Worm (Caenorhabditis elegans) whole organism, L4 larva: ENCODE measurements around the gene C55A1.11.
A peak's percentile ranks its signal among the peaks of the same experiment; 100 is the strongest.
"Not testable (repeated sequence)": the region's sequence is repeated elsewhere in the genome, so short reads cannot be mapped to it uniquely, and the experiment has no call there.

ENCODE experiments used
- F49E8.2 ChIP-seq: sonication (generic microtip); optimal IDR thresholded peaks from 2 replicates; lab custom pipeline; 2016; ENCODE audit warnings: missing compliant biosample characterization, mild to moderate bottlenecking, missing genetic modification characterization, borderline replicate concordance
- ZK337.2 ChIP-seq: fragments of 200-800 bp; sonication (Bioruptor generic); IDR thresholded peaks from 2 replicates; pipeline ENCODE4 v1.3.6; 2022; ENCODE audit warnings: missing genetic modification reagents, missing genetic modification characterization, missing compliant biosample characterization
- ZK546.5 ChIP-seq, 2 experiments: sonication (generic microtip); optimal IDR thresholded peaks; 2 replicates each; lab custom pipeline; 2017; ENCODE audit warnings: missing biosample characterization in 2 of 2, missing genetic modification characterization in 2 of 2
- aha-1 ChIP-seq: fragments of 150-350 bp; peaks from one replicate; lab custom pipeline; 2014; ENCODE audit warnings: missing biosample characterization, missing genetic modification characterization
- arid-1 ChIP-seq: fragments of 200-800 bp; sonication (Bioruptor generic); conservative IDR thresholded peaks from 2 replicates; pipeline ENCODE4 v1.3.6; 2022; ENCODE audit warnings: missing genetic modification reagents, missing genetic modification characterization, missing compliant biosample characterization
- attf-4 ChIP-seq: sonication (generic microtip); optimal IDR thresholded peaks from 3 replicates; lab custom pipeline; 2017; ENCODE audit warnings: missing biosample characterization, missing genetic modification characterization
- ceh-20 ChIP-seq: fragments of 200-800 bp; sonication (Bioruptor generic); IDR thresholded peaks from 2 replicates; pipeline ENCODE4 v1.3.6; 2022; ENCODE audit warnings: missing genetic modification reagents, missing genetic modification characterization, missing compliant biosample characterization
- ctbp-1 ChIP-seq: fragments of 200-800 bp; sonication (Bioruptor generic); IDR thresholded peaks from 2 replicates; pipeline ENCODE4 v1.3.6; 2022; ENCODE audit warnings: missing genetic modification reagents, missing genetic modification characterization, missing compliant biosample characterization
- daf-12 ChIP-seq: fragments of 150-350 bp; optimal IDR thresholded peaks from 2 replicates; lab custom pipeline; 2014; ENCODE audit warnings: missing biosample characterization, missing genetic modification reagents, missing genetic modification characterization
- daf-19 ChIP-seq: fragments of 200-800 bp; sonication (Bioruptor generic); conservative IDR thresholded peaks from 2 replicates; pipeline ENCODE4 v1.3.6; 2022; ENCODE audit warnings: missing genetic modification characterization, missing compliant biosample characterization
- duxl-1 ChIP-seq: sonication (generic microtip); optimal IDR thresholded peaks from 2 replicates; lab custom pipeline; 2016; ENCODE audit warnings: mild to moderate bottlenecking, missing genetic modification characterization, moderate library complexity, missing compliant biosample characterization; ENCODE audit not compliant: poor library complexity
- hif-1 ChIP-seq, 2 experiments: sonication (generic microtip); optimal IDR thresholded peaks; 2 replicates each; lab custom pipeline; 2016 to 2017; ENCODE audit warnings: missing compliant biosample characterization in 2 of 2, missing genetic modification characterization in 2 of 2, missing genetic modification reagents in 2 of 2, missing genotype in 2 of 2, mild to moderate bottlenecking in 1 of 2
- jun-1 ChIP-seq: fragments of 150-350 bp; optimal IDR thresholded peaks from 2 replicates; lab custom pipeline; 2014; ENCODE audit warnings: missing biosample characterization, missing genetic modification reagents, missing genetic modification characterization
- lin-15B ChIP-seq: fragments of 150-350 bp; sonication (generic microtip); optimal IDR thresholded peaks from 3 replicates; lab custom pipeline; 2014; ENCODE audit warnings: missing biosample characterization, missing genetic modification characterization
- lin-29 ChIP-seq: fragments of 200-800 bp; sonication (Bioruptor generic); IDR thresholded peaks from 2 replicates; pipeline ENCODE4 v1.3.6; 2022; ENCODE audit warnings: missing genetic modification reagents, missing genetic modification characterization, missing compliant biosample characterization
- mes-2 ChIP-seq: sonication (generic microtip); optimal IDR thresholded peaks from 2 replicates; lab custom pipeline; 2016; ENCODE audit warnings: missing genotype, mild to moderate bottlenecking, missing genetic modification characterization, missing compliant biosample characterization; ENCODE audit not compliant: poor library complexity, severe bottlenecking
- mxl-3 ChIP-seq: fragments of 200-800 bp; sonication (Bioruptor generic); optimal IDR thresholded peaks from 2 replicates; lab custom pipeline; 2018; ENCODE audit warnings: mild to moderate bottlenecking, missing genetic modification characterization, missing compliant biosample characterization
- nhr-10 ChIP-seq: fragments of 150-350 bp; optimal IDR thresholded peaks from 2 replicates; lab custom pipeline; 2014; ENCODE audit warnings: missing biosample characterization, missing genetic modification characterization
- nhr-102 ChIP-seq: sonication (generic microtip); optimal IDR thresholded peaks from 2 replicates; lab custom pipeline; 2016; ENCODE audit warnings: mild to moderate bottlenecking, missing genetic modification characterization, moderate library complexity, missing compliant biosample characterization
- nhr-237 ChIP-seq: sonication (generic microtip); optimal IDR thresholded peaks from 2 replicates; lab custom pipeline; 2017; ENCODE audit warnings: missing biosample characterization, missing genetic modification characterization
- nhr-28 ChIP-seq: fragments of 150-350 bp; optimal IDR thresholded peaks from 2 replicates; lab custom pipeline; 2014; ENCODE audit warnings: missing biosample characterization, missing genetic modification characterization
- saeg-2 ChIP-seq: fragments of 200-800 bp; sonication (Bioruptor generic); IDR thresholded peaks from 2 replicates; pipeline ENCODE4 v1.3.6; 2022; ENCODE audit warnings: missing genetic modification reagents, missing genetic modification characterization, missing compliant biosample characterization
- sdz-12 ChIP-seq: fragments of 200-800 bp; sonication (Bioruptor generic); optimal IDR thresholded peaks from 2 replicates; lab custom pipeline; 2018; ENCODE audit warnings: mild to moderate bottlenecking, missing genetic modification characterization, missing compliant biosample characterization
- tag-97 ChIP-seq: fragments of 200-800 bp; sonication (Bioruptor generic); IDR thresholded peaks from 2 replicates; pipeline ENCODE4 v1.3.6; 2022; ENCODE audit warnings: missing genetic modification characterization, missing compliant biosample characterization
- tra-1 ChIP-seq: fragments of 200-800 bp; sonication (Bioruptor generic); IDR thresholded peaks from 2 replicates; pipeline ENCODE4 v1.3.6; 2022; ENCODE audit warnings: missing genetic modification reagents, missing genetic modification characterization, missing compliant biosample characterization
- zag-1 ChIP-seq: fragments of 150-350 bp; optimal IDR thresholded peaks from 2 replicates; lab custom pipeline; 2014; ENCODE audit warnings: missing biosample characterization, missing genetic modification characterization
- zfp-3 ChIP-seq: fragments of 200-800 bp; sonication (Bioruptor generic); conservative IDR thresholded peaks from 2 replicates; pipeline ENCODE4 v1.3.6; 2022; ENCODE audit warnings: missing genetic modification reagents, missing genetic modification characterization, missing compliant biosample characterization

The C55A1.11 gene

ce11 chrV:15614534-15614933 is 11.1 kb upstream of the C55A1.11 start:
- peak; percentile 95 for TF ChIP-seq aha-1 (tag; lab: Kevin White, UChicago)
- no peak for TF ChIP-seq nhr-10

- no peak for TF ChIP-seq ctbp-1 (GFP tag; lab: Robert Waterston, UW)
- no peak for TF ChIP-seq mxl-3 (GFP tag; lab: Kevin White, UChicago)
- TF ChIP-seq nhr-10: no peak
- TF ChIP-seq ZK337.2 (GFP tag; lab: Robert Waterston, UW): no peak
- no peak for TF ChIP-seq zfp-3
- TF ChIP-seq nhr-102 (tag; lab: Kevin White, UChicago): no peak
- TF ChIP-seq tra-1 (GFP tag; lab: Robert Waterston, UW): no peak
- TF ChIP-seq jun-1: no peak
- TF ChIP-seq sdz-12 (GFP tag; lab: Kevin White, UChicago): no peak
- no peak for TF ChIP-seq ceh-20
- TF ChIP-seq, all 104 proteins: peak for 0
These were observed 4.1 kb upstream of the C55A1.11 start, which contains the start of gene C55A1.1 for ce11 chrV:15621518-15621917. Gene C55A1.1, plus strand, starts transcription at chrV:15621818.

ce11 chrV:15629543-15629942 is 3.9 kb downstream of the C55A1.11 start, which contains the start of gene str-248:
Gene str-248, minus strand, starts transcription at chrV:15629643.
- peak; percentile 8 for TF ChIP-seq aha-1 (tag; lab: Kevin White, UChicago)
- TF ChIP-seq daf-19 (GFP tag; lab: Robert Waterston, UW): no peak
- TF ChIP-seq, all 104 proteins: peak for 1

ce11 chrV:15638853-15639252 is 13.2 kb downstream of the C55A1.11 start, which contains the start of gene srz-44:
Gene srz-44, minus strand, starts transcription at chrV:15638953.
- TF ChIP-seq duxl-1 (tag; lab: Kevin White, UChicago) (no peak), arid-1 (GFP tag; lab: Robert Waterston, UW) (no peak), lin-29 (no peak), nhr-10 (no peak), ZK546.5 (tag; optimal IDR thresholded peaks at IDR 0.05; lab: Kevin White, UChicago) (no peak), zag-1 (no peak), tag-97 (GFP tag; lab: Robert Waterston, UW) (no peak), nhr-28 (tag; lab: Kevin White, UChicago) (no peak), lin-15B (tag; lab: Kevin White, UChicago) (no peak)
- TF ChIP-seq, all 104 proteins: peak for 0

- TF ChIP-seq ceh-20; mes-2; F49E8.2 (tag; lab: Kevin White, UChicago): not testable (repeated sequence)
These were observed 17.5 kb downstream of the C55A1.11 start, which contains the start of gene C55A1.4 for ce11 chrV:15643192-15643591. Gene C55A1.4, minus strand, starts transcription at chrV:15643292.

- TF ChIP-seq saeg-2 (GFP tag; lab: Robert Waterston, UW) (no peak), nhr-237 (tag; lab: Kevin White, UChicago) (no peak), attf-4 (tag; lab: Kevin White, UChicago) (no peak)
These were observed 18.9 kb downstream of the C55A1.11 start, which contains the start of gene str-23 for ce11 chrV:15644575-15644974. Gene str-23, plus strand, starts transcription at chrV:15644875.

- not testable (repeated sequence) for TF ChIP-seq saeg-2 (GFP tag; lab: Robert Waterston, UW); daf-12 (tag; lab: Kevin White, UChicago); hif-1 (tag; optimal IDR thresholded peaks at IDR 0.05; lab: Kevin White, UChicago)
These were observed 21.9 kb downstream of the C55A1.11 start, which contains the start of the genes C55A1.7 and C55A1.6 for ce11 chrV:15647536-15648085. Gene C55A1.7, minus strand, starts transcription at chrV:15647636. Gene C55A1.6, plus strand, starts transcription at chrV:15648035.
